Fruit fly (Drosophila melanogaster) whole organism, embryonic: ENCODE measurements around the gene CG12035.

Experiments
- Abd-B ChIP-seq: fragments of 200-800 bp; sonication (Bioruptor generic); optimal IDR thresholded peaks from 2 replicates; lab custom pipeline; 2018; ENCODE audit warnings: missing biosample characterization, mild to moderate bottlenecking, missing genetic modification characterization, moderate library complexity
- Antp ChIP-seq: fragments of 200-800 bp; sonication (Bioruptor generic); optimal IDR thresholded peaks from 3 replicates; lab custom pipeline; 2016; ENCODE audit warnings: missing biosample characterization, missing genetic modification characterization
- CG10462 ChIP-seq: fragments of 200-800 bp; sonication (Bioruptor generic); optimal IDR thresholded peaks from 2 replicates; lab custom pipeline; 2016; ENCODE audit warnings: missing biosample characterization, missing genetic modification characterization
- CG10654 ChIP-seq: fragments of 200-800 bp; sonication (Bioruptor generic); optimal IDR thresholded peaks from 2 replicates; lab custom pipeline; 2016; ENCODE audit warnings: missing biosample characterization, missing genetic modification characterization
- CG12155 ChIP-seq: fragments of 200-800 bp; sonication (Bioruptor generic); optimal IDR thresholded peaks from 3 replicates; lab custom pipeline; 2016; ENCODE audit warnings: missing biosample characterization, missing genetic modification characterization
- CG12391 ChIP-seq: fragments of 200-800 bp; sonication (Bioruptor generic); optimal IDR thresholded peaks from 3 replicates; lab custom pipeline; 2018; ENCODE audit warnings: missing biosample characterization, mild to moderate bottlenecking, missing genetic modification characterization, moderate library complexity
- CG1529 ChIP-seq: fragments of 200-800 bp; sonication (Bioruptor generic); optimal IDR thresholded peaks from 3 replicates; lab custom pipeline; 2018; ENCODE audit warnings: missing biosample characterization, missing genetic modification characterization
- CG18764 ChIP-seq: fragments of 200-800 bp; sonication (Bioruptor generic); optimal IDR thresholded peaks from 3 replicates; lab custom pipeline; 2016; ENCODE audit warnings: missing biosample characterization, missing genetic modification characterization
- CG30431 ChIP-seq: fragments of 200-800 bp; sonication (Bioruptor generic); optimal IDR thresholded peaks from 2 replicates; lab custom pipeline; 2017; ENCODE audit warnings: missing biosample characterization, missing genetic modification characterization
- CG3407 ChIP-seq: fragments of 200-800 bp; sonication (Bioruptor generic); optimal IDR thresholded peaks from 2 replicates; lab custom pipeline; 2018; ENCODE audit warnings: missing biosample characterization, mild to moderate bottlenecking, missing genetic modification characterization
- CG3726 ChIP-seq: fragments of 200-800 bp; sonication (Bioruptor generic); IDR thresholded peaks from 3 replicates; pipeline ENCODE4, ENCODE4 v1.3.6; 2022; ENCODE audit warnings: missing biosample characterization, missing genetic modification characterization
- CG5180 ChIP-seq: fragments of 200-800 bp; sonication (Bioruptor generic); optimal IDR thresholded peaks from 3 replicates; lab custom pipeline; 2017; ENCODE audit warnings: missing biosample characterization, missing genetic modification characterization, mild to moderate bottlenecking, moderate library complexity, missing genetic modification reagents
- CG6854 ChIP-seq: fragments of 200-800 bp; sonication (Bioruptor generic); optimal IDR thresholded peaks from 3 replicates; lab custom pipeline; 2017; ENCODE audit warnings: missing biosample characterization, mild to moderate bottlenecking, missing genetic modification characterization
- CG7987 ChIP-seq: fragments of 200-800 bp; sonication (Bioruptor generic); optimal IDR thresholded peaks from 2 replicates; lab custom pipeline; 2018; ENCODE audit warnings: missing biosample characterization, mild to moderate bottlenecking, missing genetic modification characterization, moderate library complexity
- CG8765 ChIP-seq: fragments of 200-800 bp; sonication (Bioruptor generic); IDR thresholded peaks from 2 replicates; pipeline ENCODE4 v1.3.6; 2022; ENCODE audit warnings: missing biosample characterization, missing genetic modification characterization
- CG9727 ChIP-seq: fragments of 200-800 bp; sonication (Bioruptor generic); optimal IDR thresholded peaks from 3 replicates; lab custom pipeline; 2017; ENCODE audit warnings: missing biosample characterization, mild to moderate bottlenecking, missing genetic modification characterization
- CG9797 ChIP-seq: fragments of 200-800 bp; sonication (Bioruptor generic); optimal IDR thresholded peaks from 3 replicates; lab custom pipeline; 2018; ENCODE audit warnings: missing biosample characterization, mild to moderate bottlenecking, missing genetic modification characterization
- Dfd ChIP-seq, 2 experiments: fragments of >200 bp; optimal IDR thresholded peaks; 2 replicates each; lab custom pipeline; 2017; ENCODE audit warnings: missing biosample characterization in 2 of 2, missing genetic modification characterization in 2 of 2
- H2.0 ChIP-seq: fragments of 200-800 bp; sonication (Bioruptor generic); IDR thresholded peaks from 2 replicates; pipeline ENCODE4 v1.3.6; 2022; ENCODE audit warnings: missing biosample characterization, missing genetic modification characterization
- Kr ChIP-seq: fragments of 200-800 bp; sonication (Bioruptor generic); optimal IDR thresholded peaks from 2 replicates; lab custom pipeline; 2017; ENCODE audit warnings: missing biosample characterization, mild to moderate bottlenecking, missing genetic modification characterization
- MBD-R2 ChIP-seq: fragments of 200-800 bp; sonication (Bioruptor generic); IDR thresholded peaks from 2 replicates; pipeline ENCODE4 v1.3.6; 2022; ENCODE audit warnings: missing biosample characterization, missing genetic modification characterization
- Mad ChIP-seq: fragments of 200-800 bp; sonication (Bioruptor generic); optimal IDR thresholded peaks from 2 replicates; lab custom pipeline; 2016; ENCODE audit warnings: missing biosample characterization, missing genetic modification characterization
- Max ChIP-seq: fragments of 200-800 bp; sonication (Bioruptor generic); optimal IDR thresholded peaks from 2 replicates; lab custom pipeline; 2016; ENCODE audit warnings: missing biosample characterization, mild to moderate bottlenecking, missing genetic modification characterization
- Nf-YB ChIP-seq: fragments of 200-800 bp; sonication (Bioruptor generic); optimal IDR thresholded peaks from 3 replicates; lab custom pipeline; 2019; ENCODE audit warnings: missing biosample characterization, mild to moderate bottlenecking, missing genetic modification characterization, moderate library complexity
- Nf-YC ChIP-seq: fragments of 200-800 bp; optimal IDR thresholded peaks from 3 replicates; lab custom pipeline; 2019; ENCODE audit warnings: missing biosample characterization, mild to moderate bottlenecking, missing genetic modification characterization, moderate library complexity
- Oaz ChIP-seq: fragments of 200-800 bp; sonication (Bioruptor generic); IDR thresholded peaks from 2 replicates; pipeline ENCODE4 v1.3.6; 2022; ENCODE audit warnings: missing biosample characterization, missing genetic modification characterization
- Poxn ChIP-seq: fragments of 200-800 bp; sonication (Bioruptor generic); IDR thresholded peaks from 2 replicates; pipeline ENCODE4 v1.3.6; 2022; ENCODE audit warnings: missing biosample characterization, missing genetic modification characterization
- Rfx ChIP-seq: fragments of 200-800 bp; sonication (Bioruptor generic); IDR thresholded peaks from 2 replicates; pipeline ENCODE4 v1.3.6; 2022; ENCODE audit warnings: missing biosample characterization, missing genetic modification characterization
- Sin3A ChIP-seq: fragments of >200 bp; optimal IDR thresholded peaks from 2 replicates; lab custom pipeline; 2018
- Xrp1 ChIP-seq: fragments of 200-800 bp; sonication (Bioruptor generic); IDR thresholded peaks from 2 replicates; pipeline ENCODE4 v1.3.6; 2022; ENCODE audit warnings: missing biosample characterization, missing genetic modification characterization
- al ChIP-seq: fragments of 200-800 bp; sonication (Bioruptor generic); IDR thresholded peaks from 2 replicates; pipeline ENCODE4 v1.3.6; 2022; ENCODE audit warnings: missing biosample characterization, missing genetic modification characterization
- az2 ChIP-seq: fragments of 200-800 bp; sonication (Bioruptor generic); optimal IDR thresholded peaks from 3 replicates; lab custom pipeline; 2016; ENCODE audit warnings: missing biosample characterization, missing genetic modification characterization
- caup ChIP-seq: fragments of 200-800 bp; sonication (Bioruptor generic); optimal IDR thresholded peaks from 3 replicates; lab custom pipeline; 2017; ENCODE audit warnings: missing biosample characterization, mild to moderate bottlenecking, missing genetic modification characterization, moderate library complexity; ENCODE audit not compliant: severe bottlenecking
- chm ChIP-seq: fragments of 200-800 bp; sonication (Bioruptor generic); IDR thresholded peaks from 2 replicates; pipeline ENCODE4 v1.3.6; 2022; ENCODE audit warnings: missing biosample characterization, missing genetic modification characterization
- crol ChIP-seq: fragments of 200-800 bp; sonication (Bioruptor generic); IDR thresholded peaks from 2 replicates; pipeline ENCODE4 v1.3.6; 2022; ENCODE audit warnings: missing biosample characterization, missing genetic modification characterization
- dmrt11E ChIP-seq: fragments of 200-800 bp; sonication (Bioruptor generic); optimal IDR thresholded peaks from 3 replicates; lab custom pipeline; 2018; ENCODE audit warnings: missing biosample characterization, mild to moderate bottlenecking, missing genetic modification characterization, moderate library complexity
- fd102C ChIP-seq: fragments of 200-800 bp; sonication (Bioruptor generic); optimal IDR thresholded peaks from 2 replicates; lab custom pipeline; 2018; ENCODE audit warnings: missing biosample characterization, mild to moderate bottlenecking, missing genetic modification characterization, moderate library complexity
- jigr1 ChIP-seq: fragments of 200-800 bp; sonication (Bioruptor generic); IDR thresholded peaks from 3 replicates; pipeline ENCODE4 v1.3.6; 2022; ENCODE audit warnings: missing biosample characterization, missing genetic modification characterization
- maf-S ChIP-seq: fragments of 200-800 bp; sonication (Bioruptor generic); optimal IDR thresholded peaks from 2 replicates; lab custom pipeline; 2016; ENCODE audit warnings: missing biosample characterization, missing genetic modification characterization
- oc ChIP-seq: fragments of 200-800 bp; sonication (Bioruptor generic); optimal IDR thresholded peaks from 2 replicates; lab custom pipeline; 2018; ENCODE audit warnings: missing biosample characterization, mild to moderate bottlenecking, missing genetic modification characterization, moderate library complexity
- seq ChIP-seq: fragments of 200-800 bp; sonication (Bioruptor generic); IDR thresholded peaks from 2 replicates; pipeline ENCODE4 v1.3.6; 2022; ENCODE audit warnings: missing biosample characterization, missing genetic modification characterization
- sqz ChIP-seq: fragments of 200-800 bp; sonication (Bioruptor generic); optimal IDR thresholded peaks from 3 replicates; lab custom pipeline; 2018; ENCODE audit warnings: missing biosample characterization, mild to moderate bottlenecking, missing genetic modification characterization
- tap ChIP-seq: fragments of 200-800 bp; optimal IDR thresholded peaks from 3 replicates; lab custom pipeline; 2019; ENCODE audit warnings: missing biosample characterization, mild to moderate bottlenecking, missing genetic modification characterization, moderate library complexity
- tna ChIP-seq: fragments of 200-800 bp; sonication (Bioruptor generic); IDR thresholded peaks from 2 replicates; pipeline ENCODE4 v1.3.6; 2022; ENCODE audit warnings: missing biosample characterization, missing genetic modification characterization; ENCODE audit not compliant: partially characterized antibody
- trem ChIP-seq: fragments of 200-800 bp; optimal IDR thresholded peaks from 3 replicates; lab custom pipeline; 2019; ENCODE audit warnings: missing biosample characterization, mild to moderate bottlenecking, missing genetic modification characterization, moderate library complexity
- unc-4 ChIP-seq: fragments of 200-800 bp; sonication (Bioruptor generic); IDR thresholded peaks from 2 replicates; pipeline ENCODE4 v1.3.6; 2022; ENCODE audit warnings: missing biosample characterization, missing genetic modification characterization; ENCODE audit not compliant: partially characterized antibody
- vvl ChIP-seq: fragments of 200-800 bp; sonication (Bioruptor generic); IDR thresholded peaks from 2 replicates; pipeline ENCODE4 v1.3.6; 2022; ENCODE audit warnings: missing biosample characterization, missing genetic modification characterization
- wek ChIP-seq: fragments of 200-800 bp; sonication (Bioruptor generic); optimal IDR thresholded peaks from 3 replicates; lab custom pipeline; 2018; ENCODE audit warnings: missing biosample characterization, mild to moderate bottlenecking, missing genetic modification characterization, moderate library complexity
- wor ChIP-seq: fragments of 200-800 bp; sonication (Bioruptor generic); IDR thresholded peaks from 2 replicates; pipeline ENCODE4 v1.3.6; 2022; ENCODE audit warnings: missing biosample characterization, missing genetic modification characterization
- yki ChIP-seq: fragments of >200 bp; optimal IDR thresholded peaks from 3 replicates; lab custom pipeline; 2018
- zf30C ChIP-seq: fragments of 200-800 bp; sonication (Bioruptor generic); optimal IDR thresholded peaks from 3 replicates; lab custom pipeline; 2018; ENCODE audit warnings: missing biosample characterization, mild to moderate bottlenecking, missing genetic modification characterization
- zfh2 ChIP-seq: fragments of 200-800 bp; sonication (Bioruptor generic); optimal IDR thresholded peaks from 2 replicates; lab custom pipeline; 2016; ENCODE audit warnings: missing biosample characterization, missing genetic modification characterization

CG12035 gene

DNA sequence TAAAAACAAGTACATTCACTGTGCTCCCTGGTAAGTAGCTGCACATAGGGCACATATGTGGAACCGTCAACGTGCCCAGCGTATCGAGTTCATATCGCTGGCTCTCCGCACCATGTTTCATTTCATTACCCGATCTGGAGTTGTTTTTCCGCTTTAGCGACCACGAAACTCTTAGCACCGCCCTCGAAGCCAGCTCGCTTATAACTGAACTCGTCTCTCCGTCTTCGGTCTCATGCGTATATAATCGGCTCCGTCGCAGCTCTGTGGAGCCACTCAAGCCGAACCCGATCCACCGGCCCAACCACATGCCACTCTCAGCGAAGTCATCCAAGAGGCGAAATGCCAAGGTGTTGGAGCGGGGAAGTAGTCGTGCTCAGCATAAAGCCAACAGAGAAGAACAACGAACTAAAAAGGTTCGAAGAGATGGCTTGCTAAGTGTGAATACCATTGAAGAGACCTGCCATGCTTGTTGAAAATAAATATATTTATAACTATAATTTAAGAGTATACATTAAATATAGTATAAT, 31.3 kb downstream of the CG12035 start, which contains the start of gene Cht2 (continued):
- TF ChIP-seq jigr1 (GFP tag; lab: Robert Waterston, UW) = no peak
- TF ChIP-seq Rfx = peak; percentile 28; the same call in 1 of the 2 replicates
- TF ChIP-seq CG5180 = peak; percentile 81
- TF ChIP-seq trem (tag; lab: Kevin White, UChicago) = no peak
- TF ChIP-seq unc-4 = peak; percentile 21; the same call in 1 of the 2 replicates
- no peak for TF ChIP-seq tna (GFP tag; lab: Robert Waterston, UW)
- TF ChIP-seq Nf-YC (tag; lab: Kevin White, UChicago) = no peak
- no peak for TF ChIP-seq dmrt11E (tag; lab: Kevin White, UChicago)
- TF ChIP-seq CG7987 (GFP tag; lab: Kevin White, UChicago) = no peak
- TF ChIP-seq az2 = no peak
- no peak for TF ChIP-seq Xrp1
- TF ChIP-seq Nf-YB (GFP tag; lab: Kevin White, UChicago) = peak; percentile 1
- TF ChIP-seq zfh2 (GFP tag; lab: Kevin White, UChicago) = no peak
- no peak for TF ChIP-seq Oaz (GFP tag; lab: Robert Waterston, UW)
- no peak for TF ChIP-seq CG3726 (GFP tag; lab: Robert Waterston, UW)
- no peak for TF ChIP-seq zf30C (GFP tag; lab: Kevin White, UChicago)
- TF ChIP-seq seq = no peak
- no peak for TF ChIP-seq CG12391
- 0 out of 2 replicates have a peak, but pooled peaks have one; percentile 12 for TF ChIP-seq chm (GFP tag; lab: Robert Waterston, UW)
- TF ChIP-seq CG12155 = no peak
- no peak for TF ChIP-seq tap (tag; lab: Kevin White, UChicago)
- no peak for TF ChIP-seq CG10462 (GFP tag; lab: Kevin White, UChicago)
- TF ChIP-seq CG8765 (GFP tag; lab: Robert Waterston, UW) = no peak
- no peak for TF ChIP-seq Poxn
- peak; percentile 23 for TF ChIP-seq CG6854 (GFP tag; lab: Kevin White, UChicago)
- no peak for TF ChIP-seq maf-S (GFP tag; lab: Kevin White, UChicago)
- no peak for TF ChIP-seq CG30431 (GFP tag; lab: Kevin White, UChicago)
- no peak for TF ChIP-seq fd102C
- no peak for TF ChIP-seq H2.0 (GFP tag; lab: Robert Waterston, UW)
- peak; percentile 11 for TF ChIP-seq oc
- no peak for TF ChIP-seq Dfd (GFP tag; optimal IDR thresholded peaks at IDR 0.05; lab: Kevin White, UChicago)
- TF ChIP-seq Sin3A (lab: Kevin White, UChicago) = no peak
- TF ChIP-seq Kr (GFP tag; lab: Kevin White, UChicago) = no peak
- TF ChIP-seq al (GFP tag; lab: Robert Waterston, UW) = no peak
- TF ChIP-seq CG3407 (GFP tag; lab: Kevin White, UChicago) = no peak
- no peak for TF ChIP-seq sqz (GFP tag; lab: Kevin White, UChicago)
- no peak for TF ChIP-seq Abd-B (GFP tag; lab: Kevin White, UChicago)
- TF ChIP-seq vvl (GFP tag; lab: Robert Waterston, UW) = peak; percentile 13; the same call in 1 of the 2 replicates
- TF ChIP-seq Antp = no peak
- no peak for TF ChIP-seq wek (GFP tag; lab: Kevin White, UChicago)
- TF ChIP-seq CG9797 = no peak
- TF ChIP-seq CG18764 (GFP tag; lab: Kevin White, UChicago) = no peak
- TF ChIP-seq Max (GFP tag; lab: Kevin White, UChicago) = no peak
- TF ChIP-seq CG1529 = no peak
- no peak for TF ChIP-seq caup (GFP tag; lab: Kevin White, UChicago)
- no peak for TF ChIP-seq MBD-R2 (GFP tag; lab: Robert Waterston, UW)
- TF ChIP-seq wor = no peak
- no peak for TF ChIP-seq yki
- no peak for TF ChIP-seq crol (GFP tag; lab: Robert Waterston, UW)
- TF ChIP-seq Mad (GFP tag; lab: Kevin White, UChicago) = no peak
- no peak for TF ChIP-seq CG10654 (GFP tag; lab: Kevin White, UChicago)
- no peak for TF ChIP-seq CG9727
